Fruit fly (Drosophila melanogaster) whole organism, prepupa: ENCODE data around the gene CG32638.
A peak's percentile ranks its signal among the peaks of the same experiment; 100 is the strongest.

Source experiments
- Blimp-1 ChIP-seq: fragments of 200-800 bp; sonication (Bioruptor generic); optimal IDR thresholded peaks from 3 replicates; lab custom pipeline; 2017; ENCODE audit warnings: missing biosample characterization, missing genetic modification characterization, mild to moderate bottlenecking, moderate library complexity, missing genetic modification reagents
- CG10669 ChIP-seq: fragments of 200-800 bp; sonication (Bioruptor generic); optimal IDR thresholded peaks from 3 replicates; lab custom pipeline; 2018; ENCODE audit warnings: missing biosample characterization, mild to moderate bottlenecking, missing genetic modification characterization, moderate library complexity
- CG11762 ChIP-seq: fragments of 200-800 bp; sonication (Bioruptor generic); optimal IDR thresholded peaks from 3 replicates; lab custom pipeline; 2016; ENCODE audit warnings: missing biosample characterization, missing genetic modification characterization; ENCODE audit not compliant: insufficient read depth
- CG11902 ChIP-seq: fragments of 200-800 bp; sonication (Bioruptor generic); optimal IDR thresholded peaks from 3 replicates; lab custom pipeline; 2016; ENCODE audit warnings: missing biosample characterization, missing genetic modification characterization
- CG15336 ChIP-seq: fragments of 200-800 bp; sonication (Bioruptor generic); IDR thresholded peaks from 2 replicates; pipeline ENCODE4 v1.3.6; 2022; ENCODE audit warnings: missing biosample characterization, missing genetic modification characterization
- CG1621 ChIP-seq: fragments of 200-800 bp; sonication (Bioruptor generic); optimal IDR thresholded peaks from 3 replicates; lab custom pipeline; 2018; ENCODE audit warnings: missing biosample characterization, mild to moderate bottlenecking, missing genetic modification characterization
- CG16779 ChIP-seq: fragments of 200-800 bp; sonication (Bioruptor generic); optimal IDR thresholded peaks from 3 replicates; lab custom pipeline; 2017; ENCODE audit warnings: missing biosample characterization, mild to moderate bottlenecking, missing genetic modification characterization
- CG3032 ChIP-seq: fragments of 200-800 bp; optimal IDR thresholded peaks from 2 replicates; lab custom pipeline; 2019; ENCODE audit warnings: missing biosample characterization, mild to moderate bottlenecking, missing genetic modification characterization, moderate library complexity
- CG31627 ChIP-seq: fragments of 200-800 bp; sonication (Bioruptor generic); optimal IDR thresholded peaks from 3 replicates; lab custom pipeline; 2016; ENCODE audit warnings: missing biosample characterization, missing genetic modification characterization
- CG32006 ChIP-seq: fragments of 200-800 bp; sonication (Bioruptor generic); optimal IDR thresholded peaks from 3 replicates; lab custom pipeline; 2017; ENCODE audit warnings: missing biosample characterization, mild to moderate bottlenecking, missing genetic modification characterization
- CG34406 ChIP-seq: fragments of 200-800 bp; sonication (Bioruptor generic); optimal IDR thresholded peaks from 3 replicates; lab custom pipeline; 2016; ENCODE audit warnings: missing biosample characterization, missing genetic modification characterization
- CG3919 ChIP-seq: fragments of 200-800 bp; sonication (Bioruptor generic); optimal IDR thresholded peaks from 3 replicates; lab custom pipeline; 2016; ENCODE audit warnings: missing biosample characterization, missing genetic modification characterization
- CG6163 ChIP-seq: fragments of 200-800 bp; sonication (Bioruptor generic); IDR thresholded peaks from 3 replicates; pipeline ENCODE4 v1.3.6; 2022; ENCODE audit warnings: missing biosample characterization, missing genetic modification characterization
- CG6276 ChIP-seq: fragments of 200-800 bp; sonication (Bioruptor generic); optimal IDR thresholded peaks from 2 replicates; lab custom pipeline; 2017; ENCODE audit warnings: missing biosample characterization, mild to moderate bottlenecking, missing genetic modification characterization
- CG6808 ChIP-seq: fragments of 200-800 bp; sonication (Bioruptor generic); optimal IDR thresholded peaks from 3 replicates; lab custom pipeline; 2017; ENCODE audit warnings: missing biosample characterization, missing genetic modification characterization, mild to moderate bottlenecking, moderate library complexity, missing genetic modification reagents
- CG6854 ChIP-seq: fragments of 200-800 bp; sonication (Bioruptor generic); optimal IDR thresholded peaks from 2 replicates; lab custom pipeline; 2017; ENCODE audit warnings: missing biosample characterization, mild to moderate bottlenecking, missing genetic modification characterization
- CG7368 ChIP-seq: fragments of 200-800 bp; sonication (Bioruptor generic); optimal IDR thresholded peaks from 3 replicates; lab custom pipeline; 2016; ENCODE audit warnings: missing biosample characterization, missing genetic modification characterization
- CG8319 ChIP-seq: fragments of 200-800 bp; sonication (Bioruptor generic); optimal IDR thresholded peaks from 3 replicates; lab custom pipeline; 2016; ENCODE audit warnings: missing biosample characterization, missing genetic modification characterization
- CG9139 ChIP-seq: fragments of 200-800 bp; sonication (Bioruptor generic); optimal IDR thresholded peaks from 3 replicates; lab custom pipeline; 2017; ENCODE audit warnings: missing biosample characterization, mild to moderate bottlenecking, missing genetic modification characterization
- Eip78C ChIP-seq: fragments of 200-800 bp; sonication (Bioruptor generic); peaks from one replicate; lab custom pipeline; 2016; ENCODE audit warnings: missing biosample characterization, missing genetic modification characterization
- Ets21C ChIP-seq: fragments of 200-800 bp; sonication (Bioruptor generic); optimal IDR thresholded peaks from 3 replicates; lab custom pipeline; 2016; ENCODE audit warnings: missing biosample characterization, missing genetic modification characterization
- Ets96B ChIP-seq: fragments of 200-800 bp; optimal IDR thresholded peaks from 2 replicates; lab custom pipeline; 2019; ENCODE audit warnings: missing biosample characterization, mild to moderate bottlenecking, missing genetic modification characterization, moderate library complexity
- Hr38 ChIP-seq: sonication (Bioruptor generic); optimal IDR thresholded peaks from 2 replicates; lab custom pipeline; 2016; ENCODE audit warnings: missing biosample characterization, missing genetic modification characterization
- Hr39 ChIP-seq: fragments of 200-800 bp; sonication (Bioruptor generic); optimal IDR thresholded peaks from 2 replicates; lab custom pipeline; 2016; ENCODE audit warnings: missing biosample characterization, missing genetic modification characterization
- Hr4 ChIP-seq: fragments of 200-800 bp; sonication (Bioruptor generic); optimal IDR thresholded peaks from 3 replicates; lab custom pipeline; 2016; ENCODE audit warnings: missing biosample characterization, missing genetic modification characterization
- Lpt ChIP-seq: fragments of 200-800 bp; sonication (Bioruptor generic); optimal IDR thresholded peaks from 3 replicates; lab custom pipeline; 2016; ENCODE audit warnings: missing biosample characterization, missing genetic modification characterization
- Met ChIP-seq: fragments of 200-800 bp; sonication (Bioruptor generic); optimal IDR thresholded peaks from 3 replicates; lab custom pipeline; 2016; ENCODE audit warnings: missing biosample characterization, missing genetic modification characterization
- OdsH ChIP-seq: fragments of 200-800 bp; sonication (Bioruptor generic); optimal IDR thresholded peaks from 3 replicates; lab custom pipeline; 2016; ENCODE audit warnings: missing biosample characterization, missing genetic modification characterization
- Smox ChIP-seq: fragments of 200-800 bp; sonication (Bioruptor generic); optimal IDR thresholded peaks from 3 replicates; lab custom pipeline; 2016; ENCODE audit warnings: missing biosample characterization, missing genetic modification characterization
- Sox102F ChIP-seq: fragments of 200-800 bp; sonication (Bioruptor generic); optimal IDR thresholded peaks from 2 replicates; lab custom pipeline; 2016; ENCODE audit warnings: missing biosample characterization, mild to moderate bottlenecking, missing genetic modification characterization
- achi ChIP-seq: fragments of 200-800 bp; sonication (Bioruptor generic); optimal IDR thresholded peaks from 3 replicates; lab custom pipeline; 2016; ENCODE audit warnings: missing biosample characterization, missing genetic modification characterization
- cyc ChIP-seq: fragments of 200-800 bp; sonication (Bioruptor generic); optimal IDR thresholded peaks from 3 replicates; lab custom pipeline; 2016; ENCODE audit warnings: missing biosample characterization, missing genetic modification characterization
- dsx ChIP-seq: fragments of 200-800 bp; optimal IDR thresholded peaks from 3 replicates; lab custom pipeline; 2019; ENCODE audit warnings: missing biosample characterization, mild to moderate bottlenecking, missing genetic modification characterization, moderate library complexity; ENCODE audit not compliant: poor library complexity, severe bottlenecking
- eg ChIP-seq: fragments of 200-800 bp; sonication (Bioruptor generic); IDR thresholded peaks from 3 replicates; pipeline ENCODE4 v1.3.6; 2022; ENCODE audit warnings: missing biosample characterization, missing genetic modification characterization
- esn ChIP-seq: fragments of 200-800 bp; sonication (Bioruptor generic); optimal IDR thresholded peaks from 2 replicates; lab custom pipeline; 2016; ENCODE audit warnings: missing biosample characterization, mild to moderate bottlenecking, missing genetic modification characterization, moderate library complexity
- fd59A ChIP-seq: fragments of 200-800 bp; sonication (Bioruptor generic); optimal IDR thresholded peaks from 2 replicates; lab custom pipeline; 2017; ENCODE audit warnings: missing biosample characterization, mild to moderate bottlenecking, missing genetic modification characterization, missing genetic modification reagents
- fd85E ChIP-seq: fragments of 200-800 bp; sonication (Bioruptor generic); optimal IDR thresholded peaks from 3 replicates; lab custom pipeline; 2016; ENCODE audit warnings: missing biosample characterization, missing genetic modification characterization
- fkh ChIP-seq: fragments of 200-800 bp; sonication (Bioruptor generic); optimal IDR thresholded peaks from 3 replicates; lab custom pipeline; 2017; ENCODE audit warnings: missing biosample characterization, mild to moderate bottlenecking, missing genetic modification characterization, moderate library complexity
- lz ChIP-seq: fragments of 200-800 bp; sonication (Bioruptor generic); optimal IDR thresholded peaks from 3 replicates; lab custom pipeline; 2016; ENCODE audit warnings: missing biosample characterization, missing genetic modification characterization
- net ChIP-seq: fragments of 200-800 bp; sonication (Bioruptor generic); optimal IDR thresholded peaks from 3 replicates; lab custom pipeline; 2016; ENCODE audit warnings: missing biosample characterization, missing genetic modification characterization
- pdm3 ChIP-seq: fragments of 200-800 bp; sonication (Bioruptor generic); optimal IDR thresholded peaks from 3 replicates; lab custom pipeline; 2016; ENCODE audit warnings: missing biosample characterization, missing genetic modification characterization
- salr ChIP-seq, 2 experiments: fragments of 200-800 bp; sonication (Bioruptor generic); optimal IDR thresholded peaks; 3 replicates each; lab custom pipeline; 2016 to 2018; ENCODE audit warnings: missing biosample characterization in 2 of 2, missing genetic modification characterization in 2 of 2, mild to moderate bottlenecking in 1 of 2
- spab ChIP-seq: fragments of 200-800 bp; sonication (Bioruptor generic); optimal IDR thresholded peaks from 2 replicates; lab custom pipeline; 2017; ENCODE audit warnings: missing biosample characterization, mild to moderate bottlenecking, missing genetic modification characterization, missing genetic modification reagents
- ss ChIP-seq, 2 experiments: fragments of 200-800 bp; sonication (Bioruptor generic); optimal IDR thresholded peaks; 2 replicates in 1 of 2; 3 replicates in 1 of 2; lab custom pipeline; 2017 to 2018; ENCODE audit warnings: mild to moderate bottlenecking in 2 of 2, missing biosample characterization in 2 of 2, missing genetic modification characterization in 2 of 2, moderate library complexity in 1 of 2
- svp ChIP-seq: fragments of 200-800 bp; sonication (Bioruptor generic); peaks from one replicate; lab custom pipeline; 2016; ENCODE audit warnings: missing biosample characterization, missing genetic modification characterization
- topi ChIP-seq: fragments of 200-800 bp; sonication (Bioruptor generic); optimal IDR thresholded peaks from 3 replicates; lab custom pipeline; 2016; ENCODE audit warnings: missing biosample characterization, missing genetic modification characterization

CG32638 gene

dm6 chrX:13116438-13117243 lies 12.0 kb downstream of the CG32638 start:
- TF ChIP-seq CG9139 (GFP tag; lab: Kevin White, UChicago) (peak; percentile 74), cyc (GFP tag; lab: Kevin White, UChicago) (no peak), CG1621 (tag; lab: Kevin White, UChicago) (peak; percentile 38), lz (GFP tag; lab: Kevin White, UChicago) (peak; percentile 7), CG32006 (GFP tag; lab: Kevin White, UChicago) (peak; percentile 57), esn (GFP tag; lab: Kevin White, UChicago) (no peak), Eip78C (GFP tag; lab: Kevin White, UChicago) (peak; percentile 92), Blimp-1 (peak; percentile 6), Ets96B (peak; percentile 31), Met (peak; percentile 24), spab (GFP tag; lab: Kevin White, UChicago) (peak; percentile 40), CG15336 (GFP tag; lab: Robert Waterston, UW) (no peak), CG6276 (GFP tag; lab: Kevin White, UChicago) (peak; percentile 14), CG10669 (peak; percentile 35), CG6808 (GFP tag; lab: Kevin White, UChicago) (peak; percentile 73), CG7368 (GFP tag; lab: Kevin White, UChicago) (no peak), CG16779 (tag; lab: Kevin White, UChicago) (peak; percentile 31), CG6854 (peak; percentile 25), Ets21C (GFP tag; lab: Kevin White, UChicago) (no peak), achi (GFP tag; lab: Kevin White, UChicago) (no peak), Lpt (GFP tag; lab: Kevin White, UChicago) (no peak), svp (peak; percentile 70), CG31627 (GFP tag; lab: Kevin White, UChicago) (no peak), Hr4 (GFP tag; lab: Kevin White, UChicago) (peak; percentile 12), dsx (GFP tag; lab: Kevin White, UChicago) (peak; percentile 43), topi (GFP tag; lab: Kevin White, UChicago) (peak; percentile 21), Hr39 (GFP tag; lab: Kevin White, UChicago) (no peak), ss (GFP tag; optimal IDR thresholded peaks at IDR 0.05; lab: Kevin White, UChicago) (peak; percentile 88 to 90), OdsH (GFP tag; lab: Kevin White, UChicago) (peak; percentile 27), net (GFP tag; lab: Kevin White, UChicago) (peak; percentile 34), salr (GFP tag; optimal IDR thresholded peaks at IDR 0.05; lab: Kevin White, UChicago) (peak in 1 of 2 experiments; percentile 15), CG34406 (GFP tag; lab: Kevin White, UChicago) (peak; percentile 13), eg (GFP tag; lab: Robert Waterston, UW) (peak; percentile 39; the same call in 1 of the 3 replicates), CG3919 (peak; percentile 2), CG6163 (GFP tag; lab: Robert Waterston, UW) (peak; percentile 65; the same call in 2 of the 3 replicates), CG3032 (peak; percentile 33), pdm3 (GFP tag; lab: Kevin White, UChicago) (peak; percentile 6)
- TF ChIP-seq, all 60 proteins: peak for 28

dm6 chrX:13114861-13115260 lies 13.7 kb downstream of the CG32638 start, which contains the start of gene CG42237:
TSS of gene CG42237 (plus strand) at chrX:13115131.
- TF ChIP-seq Smox (GFP tag; lab: Kevin White, UChicago) (no peak), ss (GFP tag; optimal IDR thresholded peaks at IDR 0.05; lab: Kevin White, UChicago) (peak; percentile 34), fkh (GFP tag; lab: Kevin White, UChicago) (no peak), spab (GFP tag; lab: Kevin White, UChicago) (no peak), CG11902 (GFP tag; lab: Kevin White, UChicago) (no peak), achi (GFP tag; lab: Kevin White, UChicago) (no peak), CG6163 (GFP tag; lab: Robert Waterston, UW) (peak; percentile 49; the same call in 1 of the 3 replicates), cyc (GFP tag; lab: Kevin White, UChicago) (no peak), CG6854 (no peak), OdsH (GFP tag; lab: Kevin White, UChicago) (peak; percentile 20), Met (no peak), pdm3 (GFP tag; lab: Kevin White, UChicago) (no peak), CG8319 (GFP tag; lab: Kevin White, UChicago) (no peak), fd85E (GFP tag; lab: Kevin White, UChicago) (no peak), Blimp-1 (no peak), Sox102F (no peak), CG16779 (tag; lab: Kevin White, UChicago) (no peak), dsx (GFP tag; lab: Kevin White, UChicago) (peak; percentile 24), Hr38 (GFP tag; lab: Kevin White, UChicago) (no peak), topi (GFP tag; lab: Kevin White, UChicago) (no peak), lz (GFP tag; lab: Kevin White, UChicago) (no peak), Eip78C (GFP tag; lab: Kevin White, UChicago) (no peak), Ets96B (peak; percentile 9), CG15336 (GFP tag; lab: Robert Waterston, UW) (peak; percentile 65; the same call in 1 of the 2 replicates), CG11762 (no peak), fd59A (GFP tag; lab: Kevin White, UChicago) (no peak)
